Worm (Caenorhabditis elegans): ENCODE data around the gene glr-2.

ce11 chrIII:7158709-7159108 is 13.9 kb upstream of the glr-2 start, which contains the start of gene nuo-4:
- no peak for TF ChIP-seq sea-2 (GFP tag; IDR thresholded peaks at IDR 0.05)
- no peak for TF ChIP-seq pha-4 (tag; optimal IDR thresholded peaks at IDR 0.05)
- TF ChIP-seq nhr-27 (tag; optimal IDR thresholded peaks at IDR 0.05) = no peak
- TF ChIP-seq ama-1 (optimal IDR thresholded peaks at IDR 0.05) = no peak
- TF ChIP-seq ama-1 (GFP tag; optimal IDR thresholded peaks at IDR 0.05) = no peak
